Worm (Caenorhabditis elegans): Measurements from ENCODE around the gene F55B11.3.

The F55B11.3 gene

ce11 chrIV:14466837-14467236 lies 42.3 kb downstream of the F55B11.3 start:
- no peak for TF ChIP-seq skn-1 (tag; optimal IDR thresholded peaks at IDR 0.05)
- no peak for TF ChIP-seq unc-39 (tag; optimal IDR thresholded peaks at IDR 0.05)
- peak in 1 of 2 experiments; percentile 17 for TF ChIP-seq unc-62 (GFP tag; optimal IDR thresholded peaks at IDR 0.05 in 1 of 2)
- TF ChIP-seq unc-62 (tag; optimal IDR thresholded peaks at IDR 0.05): no peak
- TF ChIP-seq mes-2 (tag; optimal IDR thresholded peaks at IDR 0.05; ENCODE audit: poor library complexity, severe bottlenecking): no peak

- TF ChIP-seq mep-1 (tag; optimal IDR thresholded peaks at IDR 0.05) (peak; percentile 1), fkh-10 (GFP tag; optimal IDR thresholded peaks at IDR 0.05) (no peak), lin-29 (GFP tag; IDR thresholded peaks at IDR 0.05) (no peak), Y48G9A.11 (GFP tag; IDR thresholded peaks at IDR 0.05) (no peak), duxl-1 (tag; optimal IDR thresholded peaks at IDR 0.05; ENCODE audit: poor library complexity) (no peak), hlh-30 (tag; optimal IDR thresholded peaks at IDR 0.05; ENCODE audit: insufficient read depth) (no peak), ceh-28 (tag; optimal IDR thresholded peaks at IDR 0.05) (no peak), T20F7.1 (GFP tag; optimal IDR thresholded peaks at IDR 0.05) (peak; percentile 9), mdt-29 (GFP tag; IDR thresholded peaks at IDR 0.05) (no peak)
These were observed 44.5 kb downstream of the F55B11.3 start for ce11 chrIV:14469013-14469412.

All from whole organism, L4 larva.